Fruit fly (Drosophila melanogaster) whole organism, embryonic: ENCODE data around the gene CG33640.

Experiments
- Antp ChIP-seq: fragments of 200-800 bp; sonication (Bioruptor generic); optimal IDR thresholded peaks from 3 replicates; lab custom pipeline; 2016; ENCODE audit warnings: missing biosample characterization, missing genetic modification characterization
- Awh ChIP-seq: fragments of 200-800 bp; sonication (Bioruptor generic); IDR thresholded peaks from 2 replicates; pipeline ENCODE4, ENCODE4 v1.3.6; 2022; ENCODE audit warnings: missing biosample characterization, missing genetic modification characterization
- Bteb2 ChIP-seq: fragments of 200-800 bp; sonication (Bioruptor generic); optimal IDR thresholded peaks from 2 replicates; lab custom pipeline; 2016; ENCODE audit warnings: missing biosample characterization, missing genetic modification characterization
- CG13894 ChIP-seq: fragments of 200-800 bp; sonication (Bioruptor generic); optimal IDR thresholded peaks from 3 replicates; lab custom pipeline; 2018; ENCODE audit warnings: missing biosample characterization, mild to moderate bottlenecking, missing genetic modification characterization, moderate library complexity
- CG14050 ChIP-seq: fragments of 200-800 bp; sonication (Bioruptor generic); IDR thresholded peaks from 3 replicates; pipeline ENCODE4 v1.3.6; 2022; ENCODE audit warnings: missing biosample characterization, missing genetic modification characterization
- CG15011 ChIP-seq: fragments of 200-800 bp; sonication (Bioruptor generic); optimal IDR thresholded peaks from 3 replicates; lab custom pipeline; 2018; ENCODE audit warnings: missing biosample characterization, mild to moderate bottlenecking, missing genetic modification characterization
- CG15269 ChIP-seq: fragments of 200-800 bp; sonication (Bioruptor generic); optimal IDR thresholded peaks from 2 replicates; lab custom pipeline; 2018; ENCODE audit warnings: missing biosample characterization, mild to moderate bottlenecking, missing genetic modification characterization, moderate library complexity
- CG1792 ChIP-seq: fragments of 200-800 bp; sonication (Bioruptor generic); optimal IDR thresholded peaks from 2 replicates; lab custom pipeline; 2016; ENCODE audit warnings: missing biosample characterization, missing genetic modification characterization
- CG18262 ChIP-seq: fragments of 200-800 bp; optimal IDR thresholded peaks from 3 replicates; lab custom pipeline; 2019; ENCODE audit warnings: missing biosample characterization, mild to moderate bottlenecking, missing genetic modification characterization, moderate library complexity
- CG4360 ChIP-seq: fragments of 200-800 bp; sonication (Bioruptor generic); IDR thresholded peaks from 2 replicates; pipeline ENCODE4 v1.3.6; 2022; ENCODE audit warnings: missing biosample characterization, missing genetic modification characterization
- CG4707 ChIP-seq: fragments of 200-800 bp; sonication (Bioruptor generic); optimal IDR thresholded peaks from 2 replicates; lab custom pipeline; 2018; ENCODE audit warnings: missing biosample characterization, mild to moderate bottlenecking, missing genetic modification characterization, moderate library complexity
- CG5245 ChIP-seq: fragments of 200-800 bp; sonication (Bioruptor generic); optimal IDR thresholded peaks from 3 replicates; lab custom pipeline; 2016; ENCODE audit warnings: missing biosample characterization, missing genetic modification characterization
- CG6254 ChIP-seq: fragments of 200-800 bp; sonication (Bioruptor generic); optimal IDR thresholded peaks from 3 replicates; lab custom pipeline; 2017; ENCODE audit warnings: mild to moderate bottlenecking, missing biosample characterization, missing genetic modification reagents, missing genetic modification characterization
- CG7556 ChIP-seq: fragments of 200-800 bp; sonication (Bioruptor generic); optimal IDR thresholded peaks from 2 replicates; lab custom pipeline; 2017; ENCODE audit warnings: missing biosample characterization, mild to moderate bottlenecking, missing genetic modification characterization
- CG7928 ChIP-seq: fragments of 200-800 bp; sonication (Bioruptor generic); optimal IDR thresholded peaks from 2 replicates; lab custom pipeline; 2017; ENCODE audit warnings: missing biosample characterization, mild to moderate bottlenecking, missing genetic modification characterization
- Doc2 ChIP-seq: fragments of 200-800 bp; sonication (Bioruptor generic); IDR thresholded peaks from 2 replicates; pipeline ENCODE4 v1.3.6; 2022; ENCODE audit warnings: missing biosample characterization, missing genetic modification characterization
- ERR ChIP-seq: fragments of 200-800 bp; sonication (Bioruptor generic); optimal IDR thresholded peaks from 2 replicates; lab custom pipeline; 2016; ENCODE audit warnings: missing biosample characterization, missing genetic modification characterization
- HLH3B ChIP-seq: fragments of 200-800 bp; sonication (Bioruptor generic); IDR thresholded peaks from 2 replicates; pipeline ENCODE4 v1.3.6; 2022; ENCODE audit warnings: missing biosample characterization, missing genetic modification characterization
- Hmr ChIP-seq: fragments of 200-800 bp; sonication (Bioruptor generic); optimal IDR thresholded peaks from 3 replicates; lab custom pipeline; 2017; ENCODE audit warnings: mild to moderate bottlenecking, missing biosample characterization, missing genetic modification reagents, missing genetic modification characterization
- Hr78 ChIP-seq, 2 experiments: fragments of 200-800 bp in 1 of 2; fragments of >200 bp in 1 of 2; sonication (Bioruptor generic) in 1 of 2; optimal IDR thresholded peaks; 2 replicates each; lab custom pipeline; 2017 to 2019; ENCODE audit warnings: missing biosample characterization in 2 of 2, missing genetic modification characterization in 2 of 2, mild to moderate bottlenecking in 1 of 2, moderate library complexity in 1 of 2
- Meics ChIP-seq: fragments of 200-800 bp; sonication (Bioruptor generic); optimal IDR thresholded peaks from 2 replicates; lab custom pipeline; 2017; ENCODE audit warnings: missing biosample characterization, mild to moderate bottlenecking, missing genetic modification characterization
- Myb ChIP-seq: fragments of 200-800 bp; sonication (Bioruptor generic); optimal IDR thresholded peaks from 2 replicates; lab custom pipeline; 2016; ENCODE audit warnings: missing biosample characterization, missing genetic modification characterization
- NC2β ChIP-seq: fragments of 200-800 bp; sonication (Bioruptor generic); optimal IDR thresholded peaks from 2 replicates; lab custom pipeline; 2016; ENCODE audit warnings: missing biosample characterization, missing genetic modification characterization
- Poxn ChIP-seq: fragments of 200-800 bp; sonication (Bioruptor generic); IDR thresholded peaks from 2 replicates; pipeline ENCODE4 v1.3.6; 2022; ENCODE audit warnings: missing biosample characterization, missing genetic modification characterization
- Ptx1 ChIP-seq: fragments of 200-800 bp; sonication (Bioruptor generic); IDR thresholded peaks from 2 replicates; pipeline ENCODE4 v1.3.6; 2022; ENCODE audit warnings: missing biosample characterization, missing genetic modification characterization
- Rfx ChIP-seq: fragments of 200-800 bp; sonication (Bioruptor generic); IDR thresholded peaks from 2 replicates; pipeline ENCODE4 v1.3.6; 2022; ENCODE audit warnings: missing biosample characterization, missing genetic modification characterization
- Side ChIP-seq: fragments of 200-800 bp; sonication (Bioruptor generic); optimal IDR thresholded peaks from 2 replicates; lab custom pipeline; 2016; ENCODE audit warnings: missing biosample characterization, missing genetic modification characterization
- Tbp ChIP-seq: fragments of >200 bp; optimal IDR thresholded peaks from 2 replicates; lab custom pipeline; 2018; ENCODE audit warnings: missing biosample characterization, missing genetic modification characterization
- ab ChIP-seq: fragments of 200-800 bp; sonication (Bioruptor generic); optimal IDR thresholded peaks from 2 replicates; lab custom pipeline; 2016; ENCODE audit warnings: missing biosample characterization, missing genetic modification characterization
- ac ChIP-seq: fragments of 200-800 bp; sonication (Bioruptor generic); optimal IDR thresholded peaks from 3 replicates; lab custom pipeline; 2017; ENCODE audit warnings: missing biosample characterization, mild to moderate bottlenecking, missing genetic modification characterization
- aop ChIP-seq: fragments of 200-800 bp; sonication (Bioruptor generic); IDR thresholded peaks from 2 replicates; pipeline ENCODE4 v1.3.6; 2022; ENCODE audit warnings: missing biosample characterization, missing genetic modification characterization
- bcd ChIP-seq: fragments of 200-800 bp; sonication (Bioruptor generic); optimal IDR thresholded peaks from 2 replicates; lab custom pipeline; 2017; ENCODE audit warnings: missing biosample characterization, mild to moderate bottlenecking, missing genetic modification characterization
- chn ChIP-seq: fragments of 200-800 bp; sonication (Bioruptor generic); optimal IDR thresholded peaks from 2 replicates; lab custom pipeline; 2016; ENCODE audit warnings: missing biosample characterization, missing genetic modification characterization
- dati ChIP-seq: fragments of 200-800 bp; sonication (Bioruptor generic); IDR thresholded peaks from 2 replicates; pipeline ENCODE4 v1.3.6; 2022; ENCODE audit warnings: missing biosample characterization, missing genetic modification characterization
- dysf ChIP-seq: fragments of 200-800 bp; sonication (Bioruptor generic); IDR thresholded peaks from 3 replicates; pipeline ENCODE4 v1.3.6; 2022; ENCODE audit warnings: missing biosample characterization, missing genetic modification characterization
- emc ChIP-seq: fragments of 200-800 bp; sonication (Bioruptor generic); optimal IDR thresholded peaks from 2 replicates; lab custom pipeline; 2016; ENCODE audit warnings: missing biosample characterization, missing genetic modification characterization
- fd96Cb ChIP-seq: fragments of 200-800 bp; sonication (Bioruptor generic); optimal IDR thresholded peaks from 2 replicates; lab custom pipeline; 2018; ENCODE audit warnings: missing biosample characterization, mild to moderate bottlenecking, missing genetic modification characterization, moderate library complexity
- inv ChIP-seq: fragments of 200-800 bp; sonication (Bioruptor generic); IDR thresholded peaks from 2 replicates; pipeline ENCODE4 v1.3.6; 2022; ENCODE audit warnings: missing biosample characterization, missing genetic modification characterization; ENCODE audit not compliant: partially characterized antibody
- kni ChIP-seq: fragments of 200-800 bp; sonication (Bioruptor generic); optimal IDR thresholded peaks from 3 replicates; lab custom pipeline; 2017; ENCODE audit warnings: mild to moderate bottlenecking, missing biosample characterization, missing genetic modification reagents, missing genetic modification characterization
- lola ChIP-seq, 3 experiments: fragments of >200 bp in 2 of 3; fragments of 200-800 bp in 1 of 3; sonication (Bioruptor generic) in 1 of 3; optimal IDR thresholded peaks; 2 replicates each; lab custom pipeline; 2017 to 2019; ENCODE audit warnings: missing biosample characterization in 3 of 3, missing genetic modification characterization in 3 of 3, mild to moderate bottlenecking in 1 of 3, moderate library complexity in 1 of 3
- luna ChIP-seq: fragments of 200-800 bp; sonication (Bioruptor generic); optimal IDR thresholded peaks from 2 replicates; lab custom pipeline; 2016; ENCODE audit warnings: missing biosample characterization, missing genetic modification characterization
- pfk ChIP-seq: fragments of 200-800 bp; sonication (Bioruptor generic); optimal IDR thresholded peaks from 2 replicates; lab custom pipeline; 2018; ENCODE audit warnings: missing biosample characterization, mild to moderate bottlenecking, missing genetic modification characterization, moderate library complexity
- phol ChIP-seq: fragments of 200-800 bp; sonication (Bioruptor generic); optimal IDR thresholded peaks from 3 replicates; lab custom pipeline; 2018; ENCODE audit warnings: missing biosample characterization, mild to moderate bottlenecking, missing genetic modification characterization, moderate library complexity
- repo ChIP-seq: fragments of 200-800 bp; sonication (Bioruptor generic); optimal IDR thresholded peaks from 2 replicates; lab custom pipeline; 2016; ENCODE audit warnings: missing biosample characterization, missing genetic modification characterization
- schlank ChIP-seq: fragments of 200-800 bp; sonication (Bioruptor generic); optimal IDR thresholded peaks from 2 replicates; lab custom pipeline; 2018; ENCODE audit warnings: missing biosample characterization, mild to moderate bottlenecking, missing genetic modification characterization
- tna ChIP-seq: fragments of 200-800 bp; sonication (Bioruptor generic); IDR thresholded peaks from 2 replicates; pipeline ENCODE4 v1.3.6; 2022; ENCODE audit warnings: missing biosample characterization, missing genetic modification characterization; ENCODE audit not compliant: partially characterized antibody
- tx ChIP-seq: fragments of 200-800 bp; sonication (Bioruptor generic); optimal IDR thresholded peaks from 2 replicates; lab custom pipeline; 2016; ENCODE audit warnings: missing biosample characterization, missing genetic modification characterization
- zfh2 ChIP-seq: fragments of 200-800 bp; sonication (Bioruptor generic); optimal IDR thresholded peaks from 2 replicates; lab custom pipeline; 2016; ENCODE audit warnings: missing biosample characterization, missing genetic modification characterization

The CG33640 gene

dm6 chr2L:13548786-13549780 is 21.4 kb downstream of the CG33640 start, which contains the start of gene B4 (continued):
- TF ChIP-seq Meics (no peak), repo (peak; percentile 44), NC2β (GFP tag; lab: Kevin White, UChicago) (no peak), Awh (GFP tag; lab: Robert Waterston, UW) (peak; percentile 25; the same call in 1 of the 2 replicates), CG15269 (tag; lab: Kevin White, UChicago) (peak; percentile 9), CG7556 (GFP tag; lab: Kevin White, UChicago) (no peak), HLH3B (GFP tag; lab: Robert Waterston, UW) (peak; percentile 41; the same call in 1 of the 2 replicates), Tbp (GFP tag; lab: Kevin White, UChicago) (no peak), CG13894 (tag; lab: Kevin White, UChicago) (peak; percentile 67), Hr78 (GFP tag; optimal IDR thresholded peaks at IDR 0.05; lab: Kevin White, UChicago) (no peak), Ptx1 (GFP tag; lab: Robert Waterston, UW) (no peak), inv (peak; percentile 26; the same call in 1 of the 2 replicates), zfh2 (GFP tag; lab: Kevin White, UChicago) (peak; percentile 1), tna (GFP tag; lab: Robert Waterston, UW) (peak; percentile 38; the same call in 1 of the 2 replicates), schlank (peak; percentile 41), bcd (GFP tag; lab: Kevin White, UChicago) (no peak), ab (GFP tag; lab: Kevin White, UChicago) (no peak), CG5245 (no peak), CG6254 (no peak), CG1792 (GFP tag; lab: Kevin White, UChicago) (no peak), dati (no peak), Hmr (peak; percentile 65), phol (tag; lab: Kevin White, UChicago) (peak; percentile 68), aop (GFP tag; lab: Robert Waterston, UW) (0 out of 2 replicates have a peak, but pooled peaks have one; percentile 41), pfk (peak; percentile 6), fd96Cb (tag; lab: Kevin White, UChicago) (no peak), lola (GFP tag; optimal IDR thresholded peaks at IDR 0.05; lab: Kevin White, UChicago) (peak in 1 of 3 experiments; percentile 6), kni (GFP tag; lab: Kevin White, UChicago) (peak; percentile 64), tx (no peak), Rfx (peak; percentile 59; the same call in 1 of the 2 replicates), dysf (GFP tag; lab: Robert Waterston, UW) (no peak; the same call in 2 of the 3 replicates), CG4360 (GFP tag; lab: Robert Waterston, UW) (peak; percentile 46; the same call in 1 of the 2 replicates), emc (GFP tag; lab: Kevin White, UChicago) (peak; percentile 20), Antp (GFP tag; lab: Kevin White, UChicago) (peak; percentile 35), Poxn (no peak), luna (GFP tag; lab: Kevin White, UChicago) (peak; percentile 0), chn (no peak), CG15011 (no peak), ERR (GFP tag; lab: Kevin White, UChicago) (peak; percentile 37), CG7928 (GFP tag; lab: Kevin White, UChicago) (peak; percentile 88), Doc2 (GFP tag; lab: Robert Waterston, UW) (no peak), CG14050 (no peak; the same call in 2 of the 3 replicates), CG4707 (GFP tag; lab: Kevin White, UChicago) (peak; percentile 73), Myb (GFP tag; lab: Kevin White, UChicago) (peak; percentile 37), CG18262 (no peak), Bteb2 (no peak), Side (GFP tag; lab: Kevin White, UChicago) (peak; percentile 66), ac (GFP tag; lab: Kevin White, UChicago) (no peak)
